Worm (Caenorhabditis elegans) whole organism, L1 larva: ENCODE data around the gene col-179.

ENCODE experiments used
- F16B12.6 ChIP-seq: fragments of 150-350 bp; optimal IDR thresholded peaks from 2 replicates; lab custom pipeline; 2014; ENCODE audit warnings: missing biosample characterization, missing genetic modification characterization
- blmp-1 ChIP-seq: fragments of 150-350 bp; optimal IDR thresholded peaks from 2 replicates; lab custom pipeline; 2014; ENCODE audit warnings: missing biosample characterization, missing genetic modification characterization
- ceh-63 ChIP-seq: fragments of 200-800 bp; sonication (Bioruptor generic); optimal IDR thresholded peaks from 2 replicates; lab custom pipeline; 2018; ENCODE audit warnings: mild to moderate bottlenecking, missing genetic modification characterization, missing compliant biosample characterization
- ceh-8 ChIP-seq: fragments of 200-800 bp; sonication (Bioruptor generic); optimal IDR thresholded peaks from 2 replicates; lab custom pipeline; 2018; ENCODE audit warnings: mild to moderate bottlenecking, missing genetic modification characterization, moderate library complexity, missing compliant biosample characterization
- dpl-1 ChIP-seq, 3 experiments: fragments of 150-350 bp in 2 of 3; sonication (generic microtip) in 1 of 3; optimal IDR thresholded peaks; 2 replicates each; lab custom pipeline; 2014 to 2017; ENCODE audit warnings: missing biosample characterization in 3 of 3, missing genetic modification characterization in 3 of 3, missing genetic modification reagents in 3 of 3
- efl-1 ChIP-seq, 4 experiments: fragments of 150-350 bp; optimal IDR thresholded peaks in 3 of 4; peaks in 1 of 4; 1 replicate in 1 of 4; 2 replicates in 3 of 4; lab custom pipeline; 2014; ENCODE audit warnings: missing biosample characterization in 2 of 4, missing genetic modification characterization in 2 of 4, missing genetic modification reagents in 2 of 4
- elt-2 ChIP-seq: sonication (generic microtip); optimal IDR thresholded peaks from 2 replicates; lab custom pipeline; 2016; ENCODE audit warnings: missing genetic modification characterization, mild to moderate bottlenecking, inconsistent platforms, missing compliant biosample characterization, missing genetic modification reagents
- ets-5 ChIP-seq: fragments of 200-800 bp; sonication (Bioruptor generic); IDR thresholded peaks from 2 replicates; pipeline ENCODE4 v1.3.6; 2022; ENCODE audit warnings: missing genetic modification characterization, missing compliant biosample characterization
- hlh-17 ChIP-seq: fragments of 200-800 bp; sonication (Bioruptor generic); optimal IDR thresholded peaks from 2 replicates; lab custom pipeline; 2018; ENCODE audit warnings: missing genetic modification characterization, mild to moderate bottlenecking, missing compliant biosample characterization, moderate library complexity, borderline replicate concordance
- hpl-2 ChIP-seq: fragments of 150-350 bp; optimal IDR thresholded peaks from 2 replicates; lab custom pipeline; 2014; ENCODE audit warnings: missing biosample characterization, missing genetic modification reagents, missing genetic modification characterization
- irx-1 ChIP-seq: sonication (generic microtip); optimal IDR thresholded peaks from 2 replicates; lab custom pipeline; 2016; ENCODE audit warnings: missing genetic modification characterization, missing compliant biosample characterization
- lin-14 ChIP-seq: fragments of 200-800 bp; sonication (Bioruptor generic); optimal IDR thresholded peaks from 2 replicates; lab custom pipeline; 2018; ENCODE audit warnings: mild to moderate bottlenecking, missing genetic modification characterization, moderate library complexity, missing compliant biosample characterization
- lin-35 ChIP-seq, 2 experiments: fragments of 150-350 bp; optimal IDR thresholded peaks; 2 replicates each; lab custom pipeline; 2014; ENCODE audit warnings: missing biosample characterization in 2 of 2, missing genetic modification characterization in 2 of 2, missing genetic modification reagents in 2 of 2
- lsy-2 ChIP-seq, 2 experiments: fragments of 150-350 bp; optimal IDR thresholded peaks; 2 replicates each; lab custom pipeline; 2014; ENCODE audit warnings: missing biosample characterization in 2 of 2, missing genetic modification characterization in 2 of 2
- mdl-1 ChIP-seq, 2 experiments: fragments of 150-350 bp; optimal IDR thresholded peaks; 2 replicates each; lab custom pipeline; 2014 to 2017; ENCODE audit warnings: missing biosample characterization in 2 of 2, missing genetic modification characterization in 2 of 2, inconsistent platforms in 1 of 2
- mep-1 ChIP-seq: fragments of 150-350 bp; optimal IDR thresholded peaks from 2 replicates; lab custom pipeline; 2014; ENCODE audit warnings: missing biosample characterization, missing genetic modification characterization
- nhr-11 ChIP-seq: fragments of 150-350 bp; optimal IDR thresholded peaks from 2 replicates; lab custom pipeline; 2014; ENCODE audit warnings: missing biosample characterization, missing genetic modification characterization
- nhr-71 ChIP-seq: sonication (generic microtip); optimal IDR thresholded peaks from 2 replicates; lab custom pipeline; 2016; ENCODE audit warnings: mild to moderate bottlenecking, missing genetic modification characterization, moderate library complexity, missing compliant biosample characterization
- nhr-90 ChIP-seq: sonication (generic microtip); optimal IDR thresholded peaks from 2 replicates; lab custom pipeline; 2016; ENCODE audit warnings: mild to moderate bottlenecking, missing genetic modification characterization, missing compliant biosample characterization; ENCODE audit not compliant: poor library complexity
- pqm-1 ChIP-seq: sonication (generic microtip); optimal IDR thresholded peaks from 3 replicates; lab custom pipeline; 2017; ENCODE audit warnings: missing biosample characterization, missing genetic modification characterization
- snu-23 ChIP-seq: sonication (generic microtip); optimal IDR thresholded peaks from 2 replicates; lab custom pipeline; 2016; ENCODE audit warnings: missing genetic modification characterization, missing compliant biosample characterization
- sox-4 ChIP-seq: sonication (generic microtip); optimal IDR thresholded peaks from 2 replicates; lab custom pipeline; 2016; ENCODE audit warnings: missing genetic modification characterization, missing compliant biosample characterization
- swsn-7 ChIP-seq: sonication (generic microtip); optimal IDR thresholded peaks from 2 replicates; lab custom pipeline; 2016; ENCODE audit warnings: missing genetic modification characterization, missing compliant biosample characterization
- tbx-2 ChIP-seq: sonication (generic microtip); optimal IDR thresholded peaks from 2 replicates; lab custom pipeline; 2016; ENCODE audit warnings: missing genetic modification characterization, missing compliant biosample characterization
- unc-30 ChIP-seq: sonication (generic microtip); optimal IDR thresholded peaks from 2 replicates; lab custom pipeline; 2017; ENCODE audit warnings: missing biosample characterization, missing genetic modification characterization
- unc-86 ChIP-seq: sonication (generic microtip); optimal IDR thresholded peaks from 2 replicates; lab custom pipeline; 2016; ENCODE audit warnings: missing genetic modification characterization, missing compliant biosample characterization
- unc-98 ChIP-seq: fragments of 200-800 bp; sonication (Bioruptor generic); IDR thresholded peaks from 2 replicates; pipeline ENCODE4 v1.3.6; 2022; ENCODE audit warnings: missing genetic modification characterization, missing compliant biosample characterization

The col-179 gene

DNA sequence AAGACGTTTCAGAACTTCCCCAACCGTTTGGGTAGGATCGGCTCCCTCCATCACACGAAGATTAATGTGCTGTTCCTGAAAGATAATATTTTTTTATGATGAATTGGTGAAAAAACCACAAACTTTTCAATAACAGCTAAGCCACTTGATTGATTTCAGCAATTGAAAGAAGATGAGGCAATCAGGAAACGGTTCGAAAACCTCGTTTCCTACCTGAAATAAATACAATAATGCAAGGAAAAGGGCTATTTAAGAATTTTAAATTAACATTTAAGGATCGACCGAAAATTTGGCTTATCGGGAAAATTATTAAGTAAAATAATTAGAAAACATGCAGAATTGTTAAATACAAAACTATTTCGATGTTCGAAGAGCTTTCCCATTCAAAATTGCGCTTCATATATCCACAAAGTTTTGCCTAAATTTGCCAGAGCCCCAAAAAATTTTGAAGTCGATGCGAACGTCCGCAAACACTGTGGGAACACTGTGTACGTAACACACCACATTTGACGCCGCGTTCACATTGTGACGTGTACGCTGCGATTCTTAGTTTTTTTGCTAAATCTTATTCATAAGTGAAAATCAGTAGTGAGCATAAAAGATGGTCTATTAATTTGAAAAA lies 21.4 kb downstream of the col-179 start, which contains the start of gene C34F6.9:
C34F6.9 (minus strand) TSS at position 51 of the 622 bp plus-strand sequence.
- TF ChIP-seq ceh-8 (GFP tag; lab: Kevin White, UChicago) (no peak), elt-2 (tag; lab: Kevin White, UChicago) (no peak), irx-1 (tag; lab: Kevin White, UChicago) (no peak), mep-1 (peak; percentile 12), nhr-11 (tag; lab: Kevin White, UChicago) (no peak), nhr-71 (tag; lab: Kevin White, UChicago) (no peak), efl-1 (optimal IDR thresholded peaks at IDR 0.05; lab: Kevin White, UChicago) (no peak), efl-1 (GFP tag; optimal IDR thresholded peaks at IDR 0.05 in 1 of 2; lab: Kevin White, UChicago) (peak in 1 of 2 experiments; percentile 84), lsy-2 (tag; optimal IDR thresholded peaks at IDR 0.05; lab: Kevin White, UChicago) (peak in 1 of 2 experiments; percentile 27), sox-4 (tag; lab: Kevin White, UChicago) (no peak), blmp-1 (peak; percentile 6), lin-35 (GFP tag; optimal IDR thresholded peaks at IDR 0.05; lab: Kevin White, UChicago) (peak in 1 of 2 experiments; percentile 13), dpl-1 (GFP tag; optimal IDR thresholded peaks at IDR 0.05; lab: Kevin White, UChicago) (peak in 1 of 3 experiments; percentile 13), unc-98 (GFP tag; lab: Robert Waterston, UW) (no peak), hlh-17 (GFP tag; lab: Kevin White, UChicago) (no peak), lin-14 (GFP tag; lab: Kevin White, UChicago) (peak; percentile 50), unc-30 (tag; lab: Kevin White, UChicago) (no peak), F16B12.6 (peak; percentile 79)

DNA sequence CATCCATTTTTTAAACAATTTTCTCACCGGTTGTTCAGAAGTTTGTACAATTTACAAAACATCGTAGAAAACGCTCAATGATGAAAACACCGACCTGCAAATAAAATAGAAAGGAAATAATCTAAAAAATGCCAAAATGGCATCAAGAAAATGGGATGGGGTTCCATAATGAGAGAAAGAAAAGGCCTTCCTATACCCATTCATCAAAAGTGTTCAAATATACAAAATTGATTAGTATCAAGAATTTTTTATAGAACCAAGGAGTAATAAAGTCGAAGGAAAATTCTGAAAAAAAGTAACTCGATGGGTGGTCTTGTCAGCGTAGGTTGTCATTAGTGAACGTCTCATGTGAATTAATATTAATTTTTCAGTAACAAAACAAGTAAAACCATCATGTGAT lies 25.3 kb downstream of the col-179 start, which contains the start of gene C34F6.12:
C34F6.12 (minus strand) TSS at position 101 of the 400 bp plus-strand sequence.
- no peak for TF ChIP-seq efl-1 (optimal IDR thresholded peaks at IDR 0.05; lab: Kevin White, UChicago)
- TF ChIP-seq efl-1 (GFP tag; optimal IDR thresholded peaks at IDR 0.05 in 1 of 2; lab: Kevin White, UChicago) = peak in 1 of 2 experiments; percentile 37
- no peak for TF ChIP-seq elt-2 (tag; lab: Kevin White, UChicago)

ce11 chrX:11240585-11241115 lies 39.4 kb downstream of the col-179 start, which contains the start of gene C34F6.10:
Gene C34F6.10 (minus strand): TSS chrX:11240635.
- TF ChIP-seq mdl-1 (tag; optimal IDR thresholded peaks at IDR 0.05; lab: Kevin White, UChicago) = no peak
- no peak for TF ChIP-seq ceh-8 (GFP tag; lab: Kevin White, UChicago)
- TF ChIP-seq efl-1 (optimal IDR thresholded peaks at IDR 0.05; lab: Kevin White, UChicago) = no peak
- peak in 1 of 2 experiments; percentile 67 for TF ChIP-seq efl-1 (GFP tag; optimal IDR thresholded peaks at IDR 0.05 in 1 of 2; lab: Kevin White, UChicago)
- TF ChIP-seq lin-14 (GFP tag; lab: Kevin White, UChicago) = peak; percentile 60

DNA sequence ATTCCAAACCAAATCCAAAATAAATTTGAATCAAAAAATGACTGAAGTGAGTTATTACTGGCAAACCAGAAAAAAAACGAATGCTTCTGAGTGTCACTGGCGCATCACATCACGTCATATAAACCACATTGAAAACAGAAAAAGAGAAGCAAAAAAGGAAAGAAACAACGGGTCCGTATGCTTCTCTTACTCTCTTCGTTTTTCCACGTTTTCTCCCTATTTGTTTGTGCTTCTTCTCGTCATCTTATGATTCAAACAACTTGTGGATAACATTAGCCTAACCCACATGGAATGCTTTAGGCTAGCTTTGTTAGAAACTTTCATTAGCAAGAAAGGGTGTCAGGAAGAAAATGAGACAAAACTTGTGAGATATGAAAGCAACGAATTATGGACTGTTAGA lies 40.2 kb downstream of the col-179 start:
- TF ChIP-seq lsy-2 (tag; optimal IDR thresholded peaks at IDR 0.05; lab: Kevin White, UChicago) (peak in 1 of 2 experiments; percentile 26), tbx-2 (tag; lab: Kevin White, UChicago) (no peak), efl-1 (optimal IDR thresholded peaks at IDR 0.05; lab: Kevin White, UChicago) (no peak), efl-1 (GFP tag; optimal IDR thresholded peaks at IDR 0.05 in 1 of 2; lab: Kevin White, UChicago) (peak in 1 of 2 experiments; percentile 10), lin-14 (GFP tag; lab: Kevin White, UChicago) (peak; percentile 72), unc-86 (peak; percentile 12), irx-1 (tag; lab: Kevin White, UChicago) (no peak), ceh-63 (GFP tag; lab: Kevin White, UChicago) (peak; percentile 20)
- TF ChIP-seq, all 84 proteins: peak for 5

DNA sequence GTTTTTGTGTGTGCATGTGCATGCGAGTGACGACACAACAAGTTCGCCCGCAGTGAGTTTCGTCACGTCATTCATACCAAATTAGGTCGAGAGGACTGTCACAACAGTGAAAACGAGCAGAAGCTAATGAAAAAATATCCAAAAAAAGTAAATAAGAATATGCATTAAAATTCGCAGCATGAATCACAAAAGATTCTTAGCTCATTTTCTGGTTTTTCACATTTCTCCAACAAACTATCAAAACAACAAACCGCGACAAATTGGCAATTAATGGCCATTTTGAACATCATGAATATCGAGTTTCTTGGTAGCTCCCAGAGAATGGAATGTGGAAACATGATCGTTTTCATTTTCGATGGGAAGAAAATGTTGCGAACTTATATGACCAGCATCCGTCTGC lies 42.3 kb downstream of the col-179 start:
- no peak for TF ChIP-seq nhr-90 (tag; lab: Kevin White, UChicago)
- TF ChIP-seq lin-14 (GFP tag; lab: Kevin White, UChicago) = no peak
- TF ChIP-seq snu-23 (GFP tag; lab: Kevin White, UChicago) = no peak
- no peak for TF ChIP-seq pqm-1 (tag; lab: Kevin White, UChicago)
- TF ChIP-seq hpl-2 (GFP tag; lab: Kevin White, UChicago) = no peak
- TF ChIP-seq swsn-7 (tag; lab: Kevin White, UChicago) = no peak

DNA sequence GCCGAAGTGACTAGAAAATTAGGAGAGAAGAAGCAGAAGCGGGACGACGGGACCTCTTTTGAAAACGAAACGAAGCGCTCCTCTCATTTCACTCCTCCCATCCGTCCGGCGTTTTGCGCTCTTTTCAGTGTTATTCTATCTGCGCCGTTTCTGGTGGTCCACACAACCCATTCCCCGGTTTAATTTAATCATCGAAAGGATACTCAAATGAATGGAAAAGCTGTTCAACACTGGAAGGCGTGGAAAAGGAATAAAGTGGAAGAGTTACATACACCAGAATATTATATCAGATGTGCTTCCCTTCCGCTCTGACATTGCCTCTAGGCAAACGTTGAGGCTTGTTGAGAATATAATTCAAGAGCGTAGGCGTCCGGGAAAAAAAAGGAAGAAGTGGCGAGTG lies 43.8 kb downstream of the col-179 start:
- TF ChIP-seq unc-86 (peak; percentile 18), lin-14 (GFP tag; lab: Kevin White, UChicago) (peak; percentile 33), ets-5 (GFP tag; lab: Robert Waterston, UW) (no peak)
